Worm (Caenorhabditis elegans): Measurements from ENCODE around the gene C16C8.11.
A peak's percentile ranks its signal among the peaks of the same experiment; 100 is the strongest.

C16C8.11 gene

DNA sequence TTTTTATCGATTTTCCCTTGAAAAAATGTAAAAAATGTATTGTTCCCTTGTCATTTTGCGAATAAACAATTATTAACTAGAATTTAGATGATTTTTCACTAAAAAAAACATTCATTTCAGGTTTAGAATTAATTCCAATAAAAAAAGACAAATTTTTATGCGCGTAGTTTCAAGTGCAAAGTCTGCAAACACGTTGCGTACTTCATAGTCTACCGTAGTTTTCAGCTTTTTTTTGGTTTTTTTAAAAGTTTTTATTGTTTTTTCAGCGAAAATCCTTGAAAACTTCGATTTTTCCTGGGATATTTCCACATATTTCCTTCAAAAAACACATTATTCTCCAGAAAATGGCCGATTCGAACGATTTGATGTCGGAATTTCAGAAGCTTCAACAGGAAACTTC, at the start of gene C16C8.11:
Gene C16C8.11, plus strand, starts transcription at position 188 of the 400 bp plus-strand sequence.
- TF ChIP-seq him-1 (tag; optimal IDR thresholded peaks at IDR 0.05) (no peak), dao-5 (tag; optimal IDR thresholded peaks at IDR 0.05) (no peak), W03F9.2 (tag; optimal IDR thresholded peaks at IDR 0.05) (no peak)

ce11 chrII:3414383-3414910, 39.1 kb upstream of the C16C8.11 start, which contains the start of the genes F18A12.7 and F18A12.2:
TSS of gene F18A12.7 (minus strand) at chrII:3414483.
TSS of gene F18A12.2 (plus strand) at chrII:3414860.
- TF ChIP-seq dao-5 (tag; optimal IDR thresholded peaks at IDR 0.05) (no peak), W03F9.2 (tag; optimal IDR thresholded peaks at IDR 0.05) (no peak), him-1 (tag; optimal IDR thresholded peaks at IDR 0.05) (no peak)

DNA sequence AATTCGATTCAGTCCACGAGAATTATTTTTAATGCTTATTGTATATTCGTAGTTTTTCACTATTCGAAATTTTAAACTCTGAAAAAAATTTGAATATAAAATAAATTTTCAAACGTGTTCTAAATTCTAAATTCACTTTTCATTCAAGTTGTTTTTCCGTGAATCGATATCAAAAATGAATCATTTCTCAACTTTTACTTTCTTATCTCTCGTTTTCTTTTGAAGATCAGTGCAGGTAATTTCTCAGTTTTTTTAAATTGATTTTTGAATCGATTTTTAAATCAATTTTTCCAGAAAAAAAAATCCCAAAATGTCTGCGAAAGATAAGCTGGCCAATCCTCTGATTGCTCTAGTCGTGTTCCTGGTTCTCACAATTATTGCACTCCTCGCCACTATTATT, 37.0 kb upstream of the C16C8.11 start, which contains the start of gene nep-6:
Gene nep-6, plus strand, starts transcription at position 301 of the 400 bp plus-strand sequence.
- TF ChIP-seq W03F9.2 (tag; optimal IDR thresholded peaks at IDR 0.05) (no peak), dao-5 (tag; optimal IDR thresholded peaks at IDR 0.05) (no peak), him-1 (tag; optimal IDR thresholded peaks at IDR 0.05) (no peak)

DNA sequence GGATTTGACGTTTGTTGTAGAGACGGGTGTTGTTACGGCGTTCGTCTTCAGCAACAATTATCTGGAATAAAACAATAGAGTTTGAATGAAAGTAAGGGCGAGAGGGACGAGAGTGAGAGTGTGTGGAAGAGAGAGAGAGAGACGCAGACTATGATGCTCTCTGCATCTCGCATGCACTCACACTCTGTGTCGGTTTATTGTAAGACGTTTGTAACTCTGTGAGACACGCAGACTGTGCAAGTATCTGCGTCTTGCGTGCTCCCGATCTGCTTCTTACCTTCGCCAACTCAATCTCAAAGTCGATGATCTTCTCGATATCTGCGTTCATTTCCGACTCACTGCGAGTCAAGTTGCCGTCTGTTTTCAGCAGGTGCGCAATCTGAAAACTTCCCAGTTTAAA, 30.6 kb upstream of the C16C8.11 start:
- no peak for TF ChIP-seq W03F9.2 (tag; optimal IDR thresholded peaks at IDR 0.05)
- no peak for TF ChIP-seq him-1 (tag; optimal IDR thresholded peaks at IDR 0.05)
- no peak for TF ChIP-seq dao-5 (tag; optimal IDR thresholded peaks at IDR 0.05)

DNA sequence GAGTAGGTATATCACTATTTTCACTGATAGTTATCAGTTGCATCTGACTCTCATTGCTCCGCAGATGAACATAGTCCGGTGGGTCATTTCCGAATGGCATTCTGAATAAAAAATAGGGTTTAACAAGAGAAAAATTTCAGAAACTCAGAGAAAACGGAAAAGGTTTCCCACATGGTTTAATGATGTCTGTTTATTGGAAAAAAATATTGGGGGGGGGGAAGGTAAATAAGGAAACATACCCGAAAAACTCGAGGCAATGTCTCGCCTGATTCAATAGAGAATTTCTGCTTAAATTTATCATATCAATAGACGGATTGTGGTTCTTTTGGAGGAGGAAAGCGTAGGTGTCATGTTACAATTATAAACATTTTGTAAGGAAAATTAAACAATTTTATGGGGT, 28.1 kb upstream of the C16C8.11 start, which contains the start of gene nep-11:
Gene nep-11, minus strand, starts transcription at position 101 of the 400 bp plus-strand sequence.
- TF ChIP-seq W03F9.2 (tag; optimal IDR thresholded peaks at IDR 0.05) (no peak), dao-5 (tag; optimal IDR thresholded peaks at IDR 0.05) (no peak), him-1 (tag; optimal IDR thresholded peaks at IDR 0.05) (no peak)

- no peak for TF ChIP-seq W03F9.2 (tag; optimal IDR thresholded peaks at IDR 0.05)
- TF ChIP-seq dao-5 (tag; optimal IDR thresholded peaks at IDR 0.05): no peak
- peak; percentile 84 for TF ChIP-seq him-1 (tag; optimal IDR thresholded peaks at IDR 0.05)
Observed at ce11 chrII:3428158-3428704, 25.3 kb upstream of the C16C8.11 start.

- TF ChIP-seq W03F9.2 (tag; optimal IDR thresholded peaks at IDR 0.05) (no peak), him-1 (tag; optimal IDR thresholded peaks at IDR 0.05) (no peak), dao-5 (tag; optimal IDR thresholded peaks at IDR 0.05) (no peak)
Observed at ce11 chrII:3429400-3429799, 24.1 kb upstream of the C16C8.11 start, which contains the start of gene C16C8.18. TSS of gene C16C8.18 (plus strand) at chrII:3429700.

DNA sequence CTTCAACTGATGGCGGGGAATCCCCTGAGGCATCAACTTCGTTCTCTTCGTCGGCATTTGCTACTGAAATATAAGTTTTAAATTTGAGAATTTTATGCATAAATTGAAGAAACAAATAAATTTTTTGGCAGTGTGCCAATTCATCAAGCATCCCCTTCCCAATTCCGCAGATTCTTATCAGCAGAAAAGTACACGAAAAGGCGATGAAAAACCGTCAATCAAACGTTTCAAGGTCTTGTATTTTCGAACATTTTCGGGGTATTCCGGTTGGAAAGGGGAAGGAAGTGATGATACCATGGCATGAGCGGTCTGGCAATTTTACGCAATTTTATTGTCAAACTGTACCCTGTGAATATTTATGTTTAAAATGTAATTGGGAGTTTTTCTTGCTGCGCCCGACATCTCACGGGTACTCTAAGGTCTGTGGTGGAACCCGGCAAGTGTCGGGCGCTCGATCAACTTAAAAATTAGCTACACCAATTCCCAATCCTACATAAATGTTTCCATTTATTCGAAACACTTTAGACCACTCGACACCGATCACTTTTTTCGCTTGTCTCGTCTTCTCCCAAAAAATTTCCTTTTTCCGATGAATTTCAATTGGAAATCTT, 18.5 kb upstream of the C16C8.11 start:
- TF ChIP-seq him-1 (tag; optimal IDR thresholded peaks at IDR 0.05): no peak
- no peak for TF ChIP-seq dao-5 (tag; optimal IDR thresholded peaks at IDR 0.05)
- TF ChIP-seq W03F9.2 (tag; optimal IDR thresholded peaks at IDR 0.05): no peak

ce11 chrII:3436412-3436811, 17.1 kb upstream of the C16C8.11 start, which contains the start of gene skpo-2:
TSS of gene skpo-2 (minus strand) at chrII:3436512.
- TF ChIP-seq W03F9.2 (tag; optimal IDR thresholded peaks at IDR 0.05): no peak
- TF ChIP-seq him-1 (tag; optimal IDR thresholded peaks at IDR 0.05): no peak
- no peak for TF ChIP-seq dao-5 (tag; optimal IDR thresholded peaks at IDR 0.05)

- TF ChIP-seq dao-5 (tag; optimal IDR thresholded peaks at IDR 0.05) (no peak), him-1 (tag; optimal IDR thresholded peaks at IDR 0.05) (no peak), W03F9.2 (tag; optimal IDR thresholded peaks at IDR 0.05) (no peak)
Observed at ce11 chrII:3437393-3437792, 16.1 kb upstream of the C16C8.11 start.

ce11 chrII:3438280-3438679, 15.2 kb upstream of the C16C8.11 start:
- TF ChIP-seq W03F9.2 (tag; optimal IDR thresholded peaks at IDR 0.05): no peak
- TF ChIP-seq him-1 (tag; optimal IDR thresholded peaks at IDR 0.05): no peak
- no peak for TF ChIP-seq dao-5 (tag; optimal IDR thresholded peaks at IDR 0.05)

- TF ChIP-seq W03F9.2 (tag; optimal IDR thresholded peaks at IDR 0.05) (no peak), dao-5 (tag; optimal IDR thresholded peaks at IDR 0.05) (peak; percentile 73)
Observed at ce11 chrII:3439244-3439698, 14.2 kb upstream of the C16C8.11 start.

- no peak for TF ChIP-seq him-1 (tag; optimal IDR thresholded peaks at IDR 0.05)
- no peak for TF ChIP-seq dao-5 (tag; optimal IDR thresholded peaks at IDR 0.05)
- TF ChIP-seq W03F9.2 (tag; optimal IDR thresholded peaks at IDR 0.05): no peak
Observed at ce11 chrII:3439842-3440640, 13.5 kb upstream of the C16C8.11 start.

- TF ChIP-seq him-1 (tag; optimal IDR thresholded peaks at IDR 0.05): no peak
- TF ChIP-seq dao-5 (tag; optimal IDR thresholded peaks at IDR 0.05): no peak
- TF ChIP-seq W03F9.2 (tag; optimal IDR thresholded peaks at IDR 0.05): no peak
Observed at ce11 chrII:3440641-3440926, 12.9 kb upstream of the C16C8.11 start, which contains the start of gene C16C8.17. TSS of gene C16C8.17 (plus strand) at chrII:3440827.
